Fruit fly (Drosophila melanogaster) whole organism, adult: Measurements from ENCODE around the gene CycY.

ENCODE experiments used
- CG11617 ChIP-seq: fragments of 200-800 bp; sonication (Bioruptor generic); optimal IDR thresholded peaks from 2 replicates; lab custom pipeline; 2017; ENCODE audit warnings: mild to moderate bottlenecking, missing biosample characterization, missing genetic modification reagents, missing genetic modification characterization
- CG12768 ChIP-seq: fragments of 200-800 bp; sonication (Bioruptor generic); optimal IDR thresholded peaks from 2 replicates; lab custom pipeline; 2017; ENCODE audit warnings: missing biosample characterization, missing genetic modification characterization, mild to moderate bottlenecking, moderate library complexity, missing genetic modification reagents
- CG14711 ChIP-seq: fragments of 200-800 bp; sonication (Bioruptor generic); optimal IDR thresholded peaks from 2 replicates; lab custom pipeline; 2018; ENCODE audit warnings: missing biosample characterization, mild to moderate bottlenecking, missing genetic modification characterization, moderate library complexity
- CG1620 ChIP-seq: fragments of 200-800 bp; sonication (Bioruptor generic); optimal IDR thresholded peaks from 2 replicates; lab custom pipeline; 2016; ENCODE audit warnings: missing biosample characterization, missing genetic modification characterization
- CG33017 ChIP-seq: fragments of 200-800 bp; sonication (Bioruptor generic); optimal IDR thresholded peaks from 2 replicates; lab custom pipeline; 2018; ENCODE audit warnings: missing biosample characterization, mild to moderate bottlenecking, missing genetic modification characterization, moderate library complexity
- CG5204 ChIP-seq: fragments of 200-800 bp; sonication (Bioruptor generic); optimal IDR thresholded peaks from 2 replicates; lab custom pipeline; 2016; ENCODE audit warnings: missing biosample characterization, missing genetic modification characterization
- CG7045 ChIP-seq: fragments of 200-800 bp; sonication (Bioruptor generic); optimal IDR thresholded peaks from 2 replicates; lab custom pipeline; 2017; ENCODE audit warnings: missing biosample characterization, mild to moderate bottlenecking, missing genetic modification characterization
- CG7101 ChIP-seq: fragments of 200-800 bp; sonication (Bioruptor generic); optimal IDR thresholded peaks from 2 replicates; lab custom pipeline; 2018; ENCODE audit warnings: missing biosample characterization, mild to moderate bottlenecking, missing genetic modification characterization, moderate library complexity
- Clk ChIP-seq: fragments of 200-800 bp; sonication (Bioruptor generic); optimal IDR thresholded peaks from 2 replicates; lab custom pipeline; 2017; ENCODE audit warnings: missing biosample characterization, missing genetic modification characterization
- Crg-1 ChIP-seq: fragments of 200-800 bp; sonication (Bioruptor generic); optimal IDR thresholded peaks from 2 replicates; lab custom pipeline; 2016; ENCODE audit warnings: missing biosample characterization, missing genetic modification characterization
- Hr96 ChIP-seq: fragments of 200-800 bp; sonication (Bioruptor generic); optimal IDR thresholded peaks from 2 replicates; lab custom pipeline; 2016; ENCODE audit warnings: missing biosample characterization, missing genetic modification characterization
- Mnt ChIP-seq: fragments of 200-800 bp; sonication (Bioruptor generic); optimal IDR thresholded peaks from 2 replicates; lab custom pipeline; 2016; ENCODE audit warnings: missing biosample characterization, mild to moderate bottlenecking, missing genetic modification characterization
- bab1 ChIP-seq: fragments of 200-800 bp; sonication (Bioruptor generic); optimal IDR thresholded peaks from 3 replicates; lab custom pipeline; 2019; ENCODE audit warnings: missing biosample characterization, mild to moderate bottlenecking, missing genetic modification characterization, moderate library complexity
- cic ChIP-seq: fragments of 200-800 bp; sonication (Bioruptor generic); optimal IDR thresholded peaks from 2 replicates; lab custom pipeline; 2017; ENCODE audit warnings: missing biosample characterization, mild to moderate bottlenecking, missing genetic modification characterization, moderate library complexity
- cnc ChIP-seq, 2 experiments: fragments of >200 bp; optimal IDR thresholded peaks; 2 replicates each; lab custom pipeline; 2017
- kay ChIP-seq: fragments of 200-800 bp; sonication (Bioruptor generic); peaks from one replicate; lab custom pipeline; 2016; ENCODE audit warnings: missing biosample characterization, missing genetic modification characterization, borderline replicate concordance
- ovo ChIP-seq: fragments of 200-800 bp; sonication (Bioruptor generic); optimal IDR thresholded peaks from 2 replicates; lab custom pipeline; 2016; ENCODE audit warnings: missing biosample characterization, missing genetic modification characterization
- pad ChIP-seq: fragments of 200-800 bp; sonication (Bioruptor generic); optimal IDR thresholded peaks from 3 replicates; lab custom pipeline; 2017; ENCODE audit warnings: missing biosample characterization, missing genetic modification characterization, mild to moderate bottlenecking, moderate library complexity, missing genetic modification reagents
- tj ChIP-seq: fragments of 200-800 bp; sonication (Bioruptor generic); optimal IDR thresholded peaks from 3 replicates; lab custom pipeline; 2017; ENCODE audit warnings: missing biosample characterization, mild to moderate bottlenecking, missing genetic modification characterization, moderate library complexity
- toe ChIP-seq: fragments of 200-800 bp; sonication (Bioruptor generic); optimal IDR thresholded peaks from 2 replicates; lab custom pipeline; 2016; ENCODE audit warnings: missing biosample characterization, missing genetic modification characterization

The CycY gene

dm6 chr2L:11813665-11814087 is at the start of gene CycY:
Gene CycY, minus strand, starts transcription at chr2L:11813780.
- TF ChIP-seq CG12768: no peak
- peak; percentile 11 for TF ChIP-seq kay (GFP tag; lab: Kevin White, UChicago)

dm6 chr2L:11853130-11853529 is 39.5 kb upstream of the CycY start, which contains the start of gene CG42751:
Gene CG42751, plus strand, starts transcription at chr2L:11853430.
- TF ChIP-seq Hr96 (GFP tag; lab: Kevin White, UChicago): no peak
- no peak for TF ChIP-seq CG33017
- TF ChIP-seq cic (GFP tag; lab: Kevin White, UChicago): no peak
- TF ChIP-seq kay (GFP tag; lab: Kevin White, UChicago): no peak
- no peak for TF ChIP-seq cnc (optimal IDR thresholded peaks at IDR 0.05; lab: Kevin White, UChicago)
- TF ChIP-seq Mnt: no peak
- TF ChIP-seq tj (GFP tag; lab: Kevin White, UChicago): no peak
- TF ChIP-seq CG7101 (tag; lab: Kevin White, UChicago): no peak
- no peak for TF ChIP-seq CG1620 (GFP tag; lab: Kevin White, UChicago)
- no peak for TF ChIP-seq pad (GFP tag; lab: Kevin White, UChicago)
- TF ChIP-seq Clk: no peak
- no peak for TF ChIP-seq CG11617 (GFP tag; lab: Kevin White, UChicago)
- no peak for TF ChIP-seq Crg-1
- TF ChIP-seq ovo: no peak
- TF ChIP-seq CG14711: no peak
- TF ChIP-seq toe: no peak

DNA sequence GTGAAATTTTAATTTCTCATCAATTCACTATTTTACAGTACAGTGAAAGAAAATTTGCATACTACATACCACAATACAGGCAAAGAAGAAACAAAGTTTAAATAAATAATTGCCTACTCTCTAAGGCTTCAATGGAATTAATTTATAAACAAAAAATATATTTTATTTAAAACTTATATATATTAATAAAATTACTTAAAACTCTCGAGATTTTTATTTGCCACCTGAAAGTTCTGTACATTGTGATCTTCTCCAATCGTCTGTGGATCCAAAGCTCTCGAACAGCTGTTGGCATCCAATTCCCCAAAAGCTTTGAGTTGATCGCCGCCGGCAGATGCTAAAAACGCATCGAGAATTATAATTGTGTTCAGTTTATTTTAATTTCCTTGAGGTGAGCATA is 36.1 kb upstream of the CycY start, which contains the start of gene Mal-B2:
Gene Mal-B2, plus strand, starts transcription at position 301 of the 400 bp plus-strand sequence.
- no peak for TF ChIP-seq Crg-1
- TF ChIP-seq kay (GFP tag; lab: Kevin White, UChicago): no peak
- peak; percentile 56 for TF ChIP-seq CG14711
- no peak for TF ChIP-seq ovo
- TF ChIP-seq CG33017: peak; percentile 23
- TF ChIP-seq CG7101 (tag; lab: Kevin White, UChicago): peak; percentile 25
- TF ChIP-seq toe: no peak
- TF ChIP-seq CG7045: no peak
- no peak for TF ChIP-seq bab1 (GFP tag; lab: Kevin White, UChicago)
- TF ChIP-seq CG12768: no peak

DNA sequence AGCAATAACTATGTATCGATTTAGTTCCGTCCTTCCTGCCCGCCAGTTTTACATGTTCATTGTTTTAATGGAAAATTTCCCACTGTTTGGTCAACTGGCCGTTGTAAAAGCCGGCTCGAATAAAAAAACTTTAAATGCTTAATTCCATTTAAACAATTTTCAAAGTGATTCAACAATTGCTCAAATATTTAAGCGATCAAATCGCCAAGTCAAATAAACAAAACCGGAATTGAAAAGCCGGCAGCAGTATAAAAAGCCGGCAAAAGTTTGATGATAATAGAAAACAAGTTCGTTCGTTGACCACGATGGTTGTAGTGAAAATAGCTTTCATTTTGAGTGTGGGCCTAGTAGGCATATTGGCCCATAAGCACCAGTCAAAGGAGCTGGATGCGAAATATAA is 33.3 kb upstream of the CycY start, which contains the start of gene Mal-B1:
Gene Mal-B1, plus strand, starts transcription at position 301 of the 400 bp plus-strand sequence.
- TF ChIP-seq Mnt (no peak), Crg-1 (no peak), tj (GFP tag; lab: Kevin White, UChicago) (no peak)

DNA sequence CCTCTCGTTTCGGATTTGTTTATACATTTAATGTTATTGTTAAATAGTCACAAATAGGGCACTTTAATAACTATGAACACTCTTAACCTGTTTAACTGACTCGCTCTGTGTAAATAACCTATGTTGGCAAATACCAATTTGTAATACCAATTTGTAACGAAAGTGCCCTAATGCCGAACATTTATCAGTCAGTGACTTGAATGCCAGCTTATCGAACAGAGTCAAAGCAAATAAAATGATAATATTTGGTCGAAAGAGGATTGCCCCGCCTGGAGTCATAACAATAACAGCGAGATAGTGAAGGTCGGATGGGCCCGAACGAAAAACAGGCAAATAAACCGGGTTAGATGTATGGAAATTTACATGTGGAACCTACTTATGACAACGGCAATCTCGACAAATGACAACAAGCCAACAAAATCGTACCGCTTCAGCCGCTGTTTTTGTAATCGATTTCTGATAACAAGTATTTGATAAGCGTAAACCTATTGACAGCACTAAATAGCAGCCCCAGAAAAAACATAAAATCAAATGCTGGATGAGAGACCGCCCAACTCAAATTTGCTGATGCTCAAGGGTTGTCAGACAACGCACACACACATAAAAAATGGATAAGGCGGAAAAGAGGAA is 31.7 kb upstream of the CycY start:
- TF ChIP-seq cic (GFP tag; lab: Kevin White, UChicago): peak; percentile 53
- TF ChIP-seq pad (GFP tag; lab: Kevin White, UChicago): no peak
- no peak for TF ChIP-seq Hr96 (GFP tag; lab: Kevin White, UChicago)
- TF ChIP-seq tj (GFP tag; lab: Kevin White, UChicago): peak; percentile 7
- TF ChIP-seq CG7045: peak; percentile 24
- TF ChIP-seq kay (GFP tag; lab: Kevin White, UChicago): peak; percentile 92
- TF ChIP-seq ovo: no peak
- TF ChIP-seq CG7101 (tag; lab: Kevin White, UChicago): peak; percentile 8
- peak; percentile 22 for TF ChIP-seq Clk

DNA sequence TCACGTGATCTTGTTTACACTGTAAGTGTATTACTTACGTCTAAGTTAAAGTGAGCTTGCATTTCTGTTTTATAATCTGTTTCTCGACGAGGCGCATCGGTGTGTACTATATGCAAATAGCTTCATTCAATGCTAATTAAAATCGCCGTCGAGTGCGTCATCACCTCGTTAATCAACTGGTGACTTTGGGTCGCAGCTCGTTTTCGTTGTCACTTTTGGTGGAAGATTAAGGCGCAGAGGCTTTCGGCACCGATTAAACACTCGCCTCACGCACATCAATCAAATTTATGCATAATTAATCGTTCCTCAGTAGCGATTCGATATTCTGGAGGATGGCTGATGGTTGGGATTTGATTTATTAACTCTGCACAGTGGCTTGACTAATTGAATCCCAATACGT is 30.7 kb upstream of the CycY start:
- TF ChIP-seq kay (GFP tag; lab: Kevin White, UChicago): peak; percentile 95
- no peak for TF ChIP-seq tj (GFP tag; lab: Kevin White, UChicago)
- TF ChIP-seq pad (GFP tag; lab: Kevin White, UChicago): no peak
- no peak for TF ChIP-seq CG7101 (tag; lab: Kevin White, UChicago)
- no peak for TF ChIP-seq bab1 (GFP tag; lab: Kevin White, UChicago)
- no peak for TF ChIP-seq CG11617 (GFP tag; lab: Kevin White, UChicago)
- TF ChIP-seq cic (GFP tag; lab: Kevin White, UChicago): peak; percentile 90
- TF ChIP-seq cnc (optimal IDR thresholded peaks at IDR 0.05; lab: Kevin White, UChicago): no peak
- no peak for TF ChIP-seq toe
- TF ChIP-seq Mnt: no peak
- no peak for TF ChIP-seq CG7045
- no peak for TF ChIP-seq Hr96 (GFP tag; lab: Kevin White, UChicago)
- TF ChIP-seq Crg-1: no peak
- TF ChIP-seq CG33017: peak; percentile 10
- TF ChIP-seq Clk: no peak
- no peak for TF ChIP-seq CG14711
- TF ChIP-seq ovo: no peak
- TF ChIP-seq CG1620 (GFP tag; lab: Kevin White, UChicago): no peak
- TF ChIP-seq CG5204 (GFP tag; lab: Kevin White, UChicago): no peak
- peak; percentile 4 for TF ChIP-seq CG12768

- TF ChIP-seq cic (GFP tag; lab: Kevin White, UChicago): peak; percentile 74
- peak; percentile 2 for TF ChIP-seq tj (GFP tag; lab: Kevin White, UChicago)
- TF ChIP-seq kay (GFP tag; lab: Kevin White, UChicago): peak; percentile 98
- no peak for TF ChIP-seq CG14711
These were observed 29.0 kb upstream of the CycY start, which contains the start of the genes CG44008, CG14933, CG46426 and CG42486 for dm6 chr2L:11842291-11843187. Gene CG44008, minus strand, starts transcription at chr2L:11842445. Gene CG14933, plus strand, starts transcription at chr2L:11842828. Gene CG46426, plus strand, starts transcription at chr2L:11842828. Gene CG42486, plus strand, starts transcription at chr2L:11843137.
